Worm (Caenorhabditis elegans) whole organism, late embryonic: ENCODE data around the gene klp-18.

Experiments used
- C08G9.2 ChIP-seq: sonication (generic microtip); optimal IDR thresholded peaks from 2 replicates; lab custom pipeline; 2016; ENCODE audit warnings: mild to moderate bottlenecking, missing genetic modification characterization, moderate library complexity, missing compliant biosample characterization
- C38D4.7 ChIP-seq: fragments of 200-800 bp; sonication (Bioruptor generic); optimal IDR thresholded peaks from 2 replicates; lab custom pipeline; 2018; ENCODE audit warnings: mild to moderate bottlenecking, missing genetic modification characterization, moderate library complexity, missing compliant biosample characterization
- K02D7.2 ChIP-seq: sonication (generic microtip); optimal IDR thresholded peaks from 2 replicates; lab custom pipeline; 2017; ENCODE audit warnings: mild to moderate bottlenecking, missing genetic modification characterization, missing compliant biosample characterization
- T23F11.4 ChIP-seq: fragments of 200-800 bp; sonication (Bioruptor generic); optimal IDR thresholded peaks from 2 replicates; lab custom pipeline; 2018; ENCODE audit warnings: mild to moderate bottlenecking, missing genetic modification characterization, missing compliant biosample characterization
- ahr-1 ChIP-seq: sonication (generic microtip); optimal IDR thresholded peaks from 2 replicates; lab custom pipeline; 2016; ENCODE audit warnings: missing genetic modification characterization, missing compliant biosample characterization
- ceh-18 ChIP-seq: sonication (generic microtip); optimal IDR thresholded peaks from 2 replicates; lab custom pipeline; 2016; ENCODE audit warnings: missing genetic modification characterization, missing compliant biosample characterization
- ceh-19 ChIP-seq: fragments of 200-800 bp; sonication (Bioruptor generic); optimal IDR thresholded peaks from 2 replicates; lab custom pipeline; 2018; ENCODE audit warnings: mild to moderate bottlenecking, missing genetic modification characterization, missing compliant biosample characterization
- ceh-2 ChIP-seq: sonication (generic microtip); optimal IDR thresholded peaks from 2 replicates; lab custom pipeline; 2016; ENCODE audit warnings: missing genotype, missing genetic modification characterization, missing compliant biosample characterization
- ceh-22 ChIP-seq: sonication (generic microtip); optimal IDR thresholded peaks from 2 replicates; lab custom pipeline; 2017; ENCODE audit warnings: missing biosample characterization, missing genetic modification characterization
- ceh-24 ChIP-seq: sonication (generic microtip); optimal IDR thresholded peaks from 2 replicates; lab custom pipeline; 2016; ENCODE audit warnings: mild to moderate bottlenecking, missing genetic modification characterization, missing compliant biosample characterization
- ceh-30 ChIP-seq: fragments of 150-350 bp; optimal IDR thresholded peaks from 2 replicates; lab custom pipeline; 2014; ENCODE audit warnings: missing biosample characterization, missing genetic modification characterization
- ceh-31 ChIP-seq: sonication (generic microtip); optimal IDR thresholded peaks from 2 replicates; lab custom pipeline; 2016; ENCODE audit warnings: missing genetic modification characterization, missing compliant biosample characterization
- ceh-48 ChIP-seq: sonication (generic microtip); optimal IDR thresholded peaks from 2 replicates; lab custom pipeline; 2016; ENCODE audit warnings: missing genetic modification characterization, inconsistent platforms, missing compliant biosample characterization
- ceh-6 ChIP-seq: fragments of 200-800 bp; sonication (Bioruptor generic); optimal IDR thresholded peaks from 2 replicates; lab custom pipeline; 2018; ENCODE audit warnings: mild to moderate bottlenecking, missing genetic modification characterization, missing compliant biosample characterization
- che-1 ChIP-seq: sonication (generic microtip); optimal IDR thresholded peaks from 2 replicates; lab custom pipeline; 2016; ENCODE audit warnings: mild to moderate bottlenecking, missing genetic modification characterization, missing compliant biosample characterization
- dmd-4 ChIP-seq: sonication (generic microtip); optimal IDR thresholded peaks from 2 replicates; lab custom pipeline; 2016; ENCODE audit warnings: borderline replicate concordance, missing genetic modification characterization, missing compliant biosample characterization
- dve-1 ChIP-seq: sonication (generic microtip); optimal IDR thresholded peaks from 2 replicates; lab custom pipeline; 2017; ENCODE audit warnings: antibody characterized with exemption, mild to moderate bottlenecking, missing genetic modification characterization, missing compliant biosample characterization
- elt-2 ChIP-seq: sonication (generic microtip); optimal IDR thresholded peaks from 2 replicates; lab custom pipeline; 2016; ENCODE audit warnings: missing genetic modification reagents, missing genetic modification characterization, missing compliant biosample characterization
- ets-4 ChIP-seq: sonication (generic microtip); optimal IDR thresholded peaks from 2 replicates; lab custom pipeline; 2016; ENCODE audit warnings: missing genetic modification characterization, missing compliant biosample characterization
- fax-1 ChIP-seq: sonication (generic microtip); optimal IDR thresholded peaks from 2 replicates; lab custom pipeline; 2016; ENCODE audit warnings: missing genotype, missing genetic modification characterization, missing compliant biosample characterization
- fkh-10 ChIP-seq: fragments of 150-350 bp; optimal IDR thresholded peaks from 2 replicates; lab custom pipeline; 2014; ENCODE audit warnings: missing biosample characterization, missing genetic modification reagents, missing genetic modification characterization
- fkh-6 ChIP-seq: sonication (generic microtip); optimal IDR thresholded peaks from 2 replicates; lab custom pipeline; 2016; ENCODE audit warnings: missing genetic modification characterization, missing compliant biosample characterization
- gmeb-2 ChIP-seq: sonication (generic microtip); optimal IDR thresholded peaks from 2 replicates; lab custom pipeline; 2016; ENCODE audit warnings: missing genetic modification characterization, inconsistent platforms, missing compliant biosample characterization
- hlh-30 ChIP-seq: sonication (generic microtip); optimal IDR thresholded peaks from 2 replicates; lab custom pipeline; 2017; ENCODE audit warnings: antibody characterized with exemption, missing genetic modification characterization, missing compliant biosample characterization; ENCODE audit not compliant: insufficient read depth
- hlh-6 ChIP-seq: sonication (generic microtip); optimal IDR thresholded peaks from 2 replicates; lab custom pipeline; 2016; ENCODE audit warnings: missing genotype, missing genetic modification characterization, missing compliant biosample characterization
- mec-3 ChIP-seq: sonication (generic microtip); optimal IDR thresholded peaks from 2 replicates; lab custom pipeline; 2016; ENCODE audit warnings: borderline replicate concordance, missing genetic modification characterization, missing compliant biosample characterization
- nfya-1 ChIP-seq: sonication (generic microtip); optimal IDR thresholded peaks from 2 replicates; lab custom pipeline; 2017; ENCODE audit warnings: missing genetic modification characterization, mild to moderate bottlenecking, missing compliant biosample characterization, antibody characterized with exemption, moderate library complexity
- odd-2 ChIP-seq: sonication (generic microtip); optimal IDR thresholded peaks from 2 replicates; lab custom pipeline; 2017; ENCODE audit warnings: antibody characterized with exemption, mild to moderate bottlenecking, missing genetic modification characterization, missing compliant biosample characterization
- pag-3 ChIP-seq: sonication (generic microtip); optimal IDR thresholded peaks from 2 replicates; lab custom pipeline; 2016; ENCODE audit warnings: missing compliant biosample characterization, missing genetic modification characterization, borderline replicate concordance
- pax-1 ChIP-seq: fragments of 150-350 bp; optimal IDR thresholded peaks from 2 replicates; lab custom pipeline; 2014; ENCODE audit warnings: missing biosample characterization, missing genetic modification characterization
- pha-2 ChIP-seq: sonication (generic microtip); optimal IDR thresholded peaks from 2 replicates; lab custom pipeline; 2017; ENCODE audit warnings: mild to moderate bottlenecking, missing genetic modification characterization, missing compliant biosample characterization
- pha-4 ChIP-seq: fragments of 150-350 bp; optimal IDR thresholded peaks from 2 replicates; lab custom pipeline; 2018; ENCODE audit warnings: missing biosample characterization, missing genetic modification reagents, missing genetic modification characterization
- pros-1 ChIP-seq: fragments of 150-350 bp; optimal IDR thresholded peaks from 2 replicates; lab custom pipeline; 2014; ENCODE audit warnings: missing biosample characterization, missing genetic modification reagents, missing genetic modification characterization
- ref-2 ChIP-seq: sonication (generic microtip); optimal IDR thresholded peaks from 2 replicates; lab custom pipeline; 2016; ENCODE audit warnings: missing genetic modification characterization, missing compliant biosample characterization
- rnt-1 ChIP-seq: sonication (generic microtip); optimal IDR thresholded peaks from 2 replicates; lab custom pipeline; 2016; ENCODE audit warnings: missing genetic modification characterization, missing compliant biosample characterization
- sdc-2 ChIP-seq: sonication (generic microtip); optimal IDR thresholded peaks from 2 replicates; lab custom pipeline; 2016; ENCODE audit warnings: missing genotype, missing genetic modification characterization, missing compliant biosample characterization
- sox-4 ChIP-seq: sonication (generic microtip); optimal IDR thresholded peaks from 2 replicates; lab custom pipeline; 2017; ENCODE audit warnings: mild to moderate bottlenecking, missing genetic modification characterization, inconsistent platforms, missing compliant biosample characterization
- syd-9 ChIP-seq: sonication (generic microtip); optimal IDR thresholded peaks from 2 replicates; lab custom pipeline; 2016; ENCODE audit warnings: mild to moderate bottlenecking, missing genetic modification characterization, moderate library complexity, missing compliant biosample characterization
- tbx-2 ChIP-seq: sonication (generic microtip); optimal IDR thresholded peaks from 2 replicates; lab custom pipeline; 2016; ENCODE audit warnings: missing genetic modification characterization, missing compliant biosample characterization
- ttx-3 ChIP-seq: sonication (generic microtip); optimal IDR thresholded peaks from 2 replicates; lab custom pipeline; 2016; ENCODE audit warnings: missing genetic modification reagents, missing genetic modification characterization, missing compliant biosample characterization
- unc-3 ChIP-seq, 2 experiments: fragments of 200-800 bp in 1 of 2; sonication (Bioruptor generic) in 1 of 2; sonication (generic microtip) in 1 of 2; conservative IDR thresholded peaks in 1 of 2; optimal IDR thresholded peaks in 1 of 2; 2 replicates each; pipeline versions ENCODE4 v1.3.6 to Lab custom; 2016 to 2022; ENCODE audit warnings: missing compliant biosample characterization in 2 of 2, missing genetic modification characterization in 2 of 2, missing genetic modification reagents in 1 of 2
- unc-55 ChIP-seq: sonication (generic microtip); optimal IDR thresholded peaks from 2 replicates; lab custom pipeline; 2017; ENCODE audit warnings: missing biosample characterization, missing genetic modification reagents, missing genetic modification characterization
- unc-86 ChIP-seq: sonication (generic microtip); optimal IDR thresholded peaks from 2 replicates; lab custom pipeline; 2016; ENCODE audit warnings: missing genetic modification characterization, missing compliant biosample characterization
- zip-5 ChIP-seq: sonication (generic microtip); optimal IDR thresholded peaks from 2 replicates; lab custom pipeline; 2016; ENCODE audit warnings: missing genetic modification characterization, missing compliant biosample characterization
- ztf-16 ChIP-seq: sonication (generic microtip); optimal IDR thresholded peaks from 2 replicates; lab custom pipeline; 2017; ENCODE audit warnings: missing genetic modification characterization, missing compliant biosample characterization

The klp-18 gene

DNA sequence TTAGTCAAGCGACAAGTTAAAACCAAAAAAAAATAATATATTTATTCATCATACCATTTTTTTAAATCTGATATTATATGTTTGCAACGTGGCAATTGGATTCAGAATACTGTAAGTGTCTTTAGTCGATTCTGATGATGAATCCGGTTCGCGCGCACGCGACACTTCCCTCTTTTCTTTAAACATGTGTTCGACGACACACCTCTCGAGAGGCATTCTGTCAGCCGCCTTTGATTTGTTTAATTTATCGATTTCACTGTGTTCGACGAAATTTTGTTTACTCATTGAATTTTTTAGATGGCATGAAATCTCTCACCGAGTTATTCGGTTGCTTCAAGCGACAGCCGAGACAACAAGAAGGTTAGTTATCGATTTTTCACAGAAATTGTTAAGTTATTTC is 28.3 kb upstream of the klp-18 start, which contains the start of gene trxr-1:
TSS of gene trxr-1 (plus strand) at position 227 of the 400 bp plus-strand sequence.
- TF ChIP-seq C38D4.7 (GFP tag; lab: Kevin White, UChicago) (no peak), nfya-1 (tag; lab: Kevin White, UChicago) (no peak), T23F11.4 (no peak), elt-2 (tag; lab: Kevin White, UChicago) (no peak), odd-2 (no peak), fkh-6 (tag; lab: Kevin White, UChicago) (no peak), K02D7.2 (tag; lab: Kevin White, UChicago) (no peak), syd-9 (no peak), dmd-4 (no peak), ttx-3 (tag; lab: Kevin White, UChicago) (no peak), sdc-2 (no peak), pha-4 (tag; lab: Kevin White, UChicago) (no peak), ref-2 (tag; lab: Kevin White, UChicago) (no peak)

DNA sequence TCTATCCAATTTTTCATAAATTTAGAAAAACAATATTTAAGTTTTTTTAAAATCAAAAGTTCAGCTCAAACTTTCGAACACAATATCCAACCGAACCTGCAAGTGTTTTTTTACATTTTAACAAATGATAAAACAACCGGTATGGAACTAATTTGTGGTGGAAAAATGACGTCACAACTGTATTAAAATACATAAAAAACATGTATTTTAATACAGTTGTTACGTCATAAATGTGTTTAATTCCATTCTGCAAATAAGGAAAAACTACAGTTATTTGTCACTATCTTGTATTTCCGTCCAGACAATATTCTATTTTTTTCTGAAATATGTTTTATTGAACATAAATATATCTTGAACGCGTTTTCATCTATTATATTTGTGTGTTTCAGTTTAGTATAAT is 27.8 kb upstream of the klp-18 start:
- TF ChIP-seq ceh-24 (tag; lab: Kevin White, UChicago) (no peak), ceh-6 (GFP tag; lab: Kevin White, UChicago) (no peak), ceh-30 (no peak)

DNA sequence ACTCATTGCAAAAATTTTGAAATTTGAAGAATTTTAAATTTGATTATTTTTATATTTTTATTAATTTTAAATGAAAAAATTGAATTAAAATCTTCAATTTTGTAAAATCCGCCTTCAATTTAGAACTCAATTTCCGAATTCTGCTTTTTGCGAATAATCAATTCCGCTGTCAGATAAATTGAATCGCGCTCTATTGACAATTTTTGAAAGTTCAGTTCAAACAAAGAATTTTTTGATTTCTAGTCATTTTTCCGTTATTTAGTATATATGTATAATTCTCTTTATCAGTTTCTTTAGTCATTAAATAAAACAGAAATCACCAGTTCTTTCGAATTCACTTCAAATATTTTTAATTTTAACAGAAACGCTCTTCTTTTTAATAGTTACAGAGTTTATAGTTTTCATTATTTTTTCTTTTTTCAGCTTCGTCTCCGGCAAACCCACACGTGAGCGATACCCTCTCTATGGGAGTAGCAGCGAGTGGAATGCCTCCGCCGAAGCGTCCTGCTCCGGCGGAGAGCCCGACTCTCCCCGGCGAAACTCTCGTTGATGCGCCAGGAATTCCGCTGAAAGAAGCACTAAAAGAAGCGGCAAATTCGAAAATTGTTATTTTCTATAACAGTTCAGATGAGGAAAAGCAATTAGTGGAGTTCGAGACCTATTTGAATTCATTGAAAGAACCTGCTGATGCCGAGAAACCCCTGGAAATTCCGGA is 27.1 kb upstream of the klp-18 start:
- TF ChIP-seq odd-2: no peak
- TF ChIP-seq hlh-30 (tag; lab: Kevin White, UChicago): no peak
- no peak for TF ChIP-seq sox-4 (tag; lab: Kevin White, UChicago)

DNA sequence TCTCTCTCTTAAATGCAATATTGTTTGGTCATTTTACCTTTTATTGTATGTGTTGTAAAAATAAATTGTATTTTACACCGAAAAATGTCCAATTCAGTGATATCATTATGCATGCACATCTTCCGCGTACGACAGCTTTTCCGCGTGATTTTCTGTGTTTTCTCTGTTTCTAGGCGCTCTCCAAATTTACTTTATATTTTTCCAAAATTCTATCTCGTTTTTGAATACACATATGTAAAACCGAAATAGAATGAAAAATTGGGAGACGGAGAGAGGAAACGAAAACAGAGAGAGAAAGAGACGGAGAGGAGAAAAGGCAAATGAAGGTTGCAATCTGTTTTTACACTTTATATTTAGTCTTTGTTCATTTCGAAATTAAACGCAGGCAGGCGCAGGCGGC is 23.5 kb upstream of the klp-18 start:
- TF ChIP-seq fax-1 (tag; lab: Kevin White, UChicago) (no peak), ceh-30 (no peak), ceh-18 (no peak), pros-1 (tag; lab: Kevin White, UChicago) (no peak), ceh-22 (tag; lab: Kevin White, UChicago) (no peak), sox-4 (tag; lab: Kevin White, UChicago) (no peak), ceh-19 (no peak), hlh-30 (tag; lab: Kevin White, UChicago) (peak; percentile 60), ref-2 (tag; lab: Kevin White, UChicago) (no peak), ceh-2 (tag; lab: Kevin White, UChicago) (no peak), unc-3 (GFP tag; conservative IDR thresholded peaks at IDR 0.05; lab: Robert Waterston, UW) (no peak), unc-3 (tag; optimal IDR thresholded peaks at IDR 0.05; lab: Kevin White, UChicago) (no peak), che-1 (no peak), ztf-16 (tag; lab: Kevin White, UChicago) (no peak), unc-86 (no peak), ceh-31 (tag; lab: Kevin White, UChicago) (peak; percentile 33), sdc-2 (no peak), rnt-1 (no peak), ets-4 (tag; lab: Kevin White, UChicago) (no peak), gmeb-2 (tag; lab: Kevin White, UChicago) (no peak), fkh-6 (tag; lab: Kevin White, UChicago) (no peak), elt-2 (tag; lab: Kevin White, UChicago) (no peak), unc-55 (GFP tag; lab: Kevin White, UChicago) (peak; percentile 81), C08G9.2 (tag; lab: Kevin White, UChicago) (no peak), dve-1 (tag; lab: Kevin White, UChicago) (peak; percentile 14), mec-3 (tag; lab: Kevin White, UChicago) (no peak), odd-2 (no peak), ceh-48 (tag; lab: Kevin White, UChicago) (no peak), pha-2 (no peak), pax-1 (tag; lab: Kevin White, UChicago) (no peak), ahr-1 (no peak), fkh-10 (GFP tag; lab: Kevin White, UChicago) (no peak), hlh-6 (tag; lab: Kevin White, UChicago) (no peak), ceh-24 (tag; lab: Kevin White, UChicago) (no peak), zip-5 (tag; lab: Kevin White, UChicago) (no peak), pag-3 (tag; lab: Kevin White, UChicago) (no peak), tbx-2 (tag; lab: Kevin White, UChicago) (peak; percentile 11)
